Fruit fly (Drosophila melanogaster): ENCODE data around the gene Fit1.
A peak's percentile ranks its signal among the peaks of the same experiment; 100 is the strongest.

Gene Fit1

dm6 chr3L:4081243-4081642 lies 22.1 kb upstream of the Fit1 start:
- TF ChIP-seq CG8478 (optimal IDR thresholded peaks at IDR 0.05) (no peak), CTCF (optimal IDR thresholded peaks at IDR 0.05) (no peak)

- TF ChIP-seq CG8478 (optimal IDR thresholded peaks at IDR 0.05) = no peak
- TF ChIP-seq CTCF (optimal IDR thresholded peaks at IDR 0.05) = no peak
These were observed 19.9 kb upstream of the Fit1 start for dm6 chr3L:4083442-4083841.

dm6 chr3L:4085867-4086266 lies 17.5 kb upstream of the Fit1 start:
- TF ChIP-seq CG8478 (optimal IDR thresholded peaks at IDR 0.05) = no peak
- TF ChIP-seq CTCF (optimal IDR thresholded peaks at IDR 0.05) = no peak

DNA sequence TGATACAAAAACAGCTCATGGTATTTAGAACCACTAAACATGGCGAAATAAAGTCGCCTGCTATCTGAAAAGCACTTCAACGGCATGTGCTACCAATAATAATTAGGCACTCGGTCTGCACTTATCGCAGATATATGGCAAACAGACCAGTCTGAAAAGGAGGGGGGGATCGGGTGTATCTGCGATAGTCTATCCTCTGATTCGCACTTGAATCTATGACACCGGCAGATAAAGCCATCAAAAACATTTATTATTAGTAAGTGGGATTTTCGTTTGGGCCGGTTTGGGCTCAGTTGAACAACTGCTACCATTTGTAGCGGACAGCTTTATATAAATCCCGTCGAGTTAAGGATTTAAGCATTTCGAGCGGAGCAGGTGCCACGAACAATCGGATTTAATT lies 16.1 kb upstream of the Fit1 start, which contains the start of gene CG14989:
Gene CG14989, plus strand, starts transcription at position 301 of the 400 bp plus-strand sequence.
- TF ChIP-seq CG8478 (optimal IDR thresholded peaks at IDR 0.05) (no peak), CTCF (optimal IDR thresholded peaks at IDR 0.05) (no peak)

DNA sequence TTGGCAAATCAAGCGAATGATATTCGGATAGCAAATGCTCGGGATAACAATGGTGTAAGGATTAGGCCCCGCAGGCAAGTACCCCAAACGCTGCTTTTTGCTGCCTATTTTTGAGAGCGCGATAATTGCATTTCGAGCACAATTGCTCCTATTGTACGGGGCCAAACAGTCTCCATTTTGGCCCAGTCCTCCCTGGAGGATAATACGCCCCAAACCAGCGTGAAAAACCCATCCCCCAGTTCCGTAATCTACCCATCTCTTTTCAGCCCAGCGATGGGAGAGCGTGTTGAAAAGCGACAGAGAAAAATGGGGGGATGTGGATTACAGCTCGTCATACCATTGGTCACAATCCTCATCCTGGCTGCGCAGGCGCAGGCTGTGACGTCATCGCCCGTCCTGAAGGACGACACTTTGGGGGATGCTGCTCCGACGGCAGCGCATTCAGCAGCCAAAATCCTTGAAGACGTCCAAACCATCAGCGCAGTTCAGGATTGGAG lies 14.6 kb upstream of the Fit1 start, which contains the start of gene Gad1:
Gene Gad1, minus strand, starts transcription at position 51 of the 497 bp plus-strand sequence.
- no peak for TF ChIP-seq CTCF (optimal IDR thresholded peaks at IDR 0.05)
- TF ChIP-seq CG8478 (optimal IDR thresholded peaks at IDR 0.05) = no peak

DNA sequence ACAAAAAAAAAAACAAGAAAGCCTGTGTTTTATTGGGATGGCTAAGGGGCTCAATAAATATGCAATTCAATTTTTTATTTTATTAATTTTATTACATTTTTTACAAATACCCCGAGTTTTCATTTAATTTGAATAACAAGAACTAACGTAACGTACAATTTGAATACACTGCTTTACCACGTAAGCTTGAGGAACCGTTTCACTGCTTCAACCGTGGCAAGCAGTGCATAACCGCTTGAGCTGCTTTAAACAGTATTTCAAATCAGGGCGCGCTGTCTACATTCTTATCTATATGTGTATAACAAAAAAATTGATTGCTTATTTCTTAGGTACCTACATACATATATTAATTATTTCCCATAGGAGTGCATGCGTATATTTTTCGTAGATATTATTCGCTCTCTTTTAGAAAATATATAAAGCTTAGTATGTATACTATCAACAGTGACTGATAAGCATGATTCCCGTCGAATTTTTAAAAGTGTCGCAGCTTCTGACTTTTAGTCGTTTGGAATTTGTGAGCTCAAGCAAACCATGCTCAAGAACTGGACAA lies 10.6 kb upstream of the Fit1 start, which contains the start of gene CG14990:
Gene CG14990, plus strand, starts transcription at position 503 of the 553 bp plus-strand sequence.
- TF ChIP-seq CTCF (optimal IDR thresholded peaks at IDR 0.05) = peak in 1 of 2 experiments; percentile 44
- TF ChIP-seq CG8478 (optimal IDR thresholded peaks at IDR 0.05) = no peak

dm6 chr3L:4096546-4096945 lies 6.8 kb upstream of the Fit1 start:
- no peak for TF ChIP-seq CG8478 (optimal IDR thresholded peaks at IDR 0.05)
- TF ChIP-seq CTCF (optimal IDR thresholded peaks at IDR 0.05) = no peak

dm6 chr3L:4099194-4099593 lies 4.2 kb upstream of the Fit1 start:
- TF ChIP-seq CTCF (optimal IDR thresholded peaks at IDR 0.05) (no peak), CG8478 (optimal IDR thresholded peaks at IDR 0.05) (no peak)

- TF ChIP-seq CG8478 (optimal IDR thresholded peaks at IDR 0.05) = no peak
- no peak for TF ChIP-seq CTCF (optimal IDR thresholded peaks at IDR 0.05)
These were observed 687 bp upstream of the Fit1 start, which contains the start of gene CG14995 for dm6 chr3L:4102496-4103257. Gene CG14995 (minus strand): TSS chr3L:4103256.

DNA sequence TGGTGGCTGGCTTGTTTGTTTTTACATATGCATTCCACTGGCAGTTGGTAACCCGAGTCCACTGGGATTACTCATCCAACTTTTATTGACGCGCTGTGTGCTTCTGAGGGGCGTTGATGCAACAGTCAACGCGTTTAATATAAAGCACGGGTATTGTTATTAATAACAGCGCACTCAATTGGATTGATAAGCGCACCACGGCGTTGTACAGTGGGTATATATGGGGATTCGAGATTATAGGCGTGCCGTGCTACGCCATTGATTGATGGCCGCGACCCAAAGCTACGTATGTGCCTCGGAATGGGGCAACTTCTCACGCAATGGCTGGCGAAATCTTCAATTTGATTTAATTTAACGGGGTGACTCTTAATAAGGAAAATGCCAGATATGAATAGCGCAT lies 3.8 kb downstream of the Fit1 start:
- TF ChIP-seq CG8478 (optimal IDR thresholded peaks at IDR 0.05) = no peak
- no peak for TF ChIP-seq CTCF (optimal IDR thresholded peaks at IDR 0.05)

DNA sequence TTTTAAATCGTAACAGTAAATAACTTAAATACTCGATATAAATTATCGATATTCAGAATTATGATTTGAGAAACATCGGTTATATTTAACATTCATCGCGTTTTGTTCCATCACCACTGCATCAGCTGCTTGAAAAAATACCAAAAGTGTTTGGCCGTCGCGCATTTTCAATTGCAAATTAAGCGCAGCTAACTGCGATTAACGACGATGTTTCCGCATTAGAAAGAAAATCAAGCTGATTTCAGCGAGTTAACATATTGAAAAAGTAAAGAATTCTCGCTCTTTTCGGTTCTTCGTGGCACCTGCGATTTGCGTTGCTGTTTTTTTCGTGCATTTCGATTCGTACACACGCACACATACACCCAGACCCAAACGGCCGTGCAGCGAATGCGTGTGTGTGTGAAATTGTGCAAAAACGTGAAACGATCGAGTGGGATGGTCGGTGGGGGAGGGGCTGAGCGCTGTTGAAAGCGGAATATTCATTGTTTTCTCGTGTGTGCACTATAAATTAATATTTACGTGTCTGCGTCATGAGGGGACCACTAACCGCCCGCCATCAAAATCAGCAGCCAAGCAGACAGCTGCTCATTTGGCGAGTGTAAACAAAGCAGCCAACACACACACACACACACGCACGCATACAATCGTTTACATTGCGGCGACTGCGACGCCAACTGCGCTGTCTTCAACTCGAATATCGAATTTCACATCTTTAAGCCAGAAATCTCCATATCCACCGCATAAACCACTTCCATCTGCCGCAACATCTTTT lies 4.9 kb downstream of the Fit1 start, which contains the start of gene Ack:
Gene Ack, plus strand, starts transcription at position 115 of the 772 bp plus-strand sequence.
- TF ChIP-seq CG8478 (optimal IDR thresholded peaks at IDR 0.05) (no peak), CTCF (optimal IDR thresholded peaks at IDR 0.05) (no peak)

DNA sequence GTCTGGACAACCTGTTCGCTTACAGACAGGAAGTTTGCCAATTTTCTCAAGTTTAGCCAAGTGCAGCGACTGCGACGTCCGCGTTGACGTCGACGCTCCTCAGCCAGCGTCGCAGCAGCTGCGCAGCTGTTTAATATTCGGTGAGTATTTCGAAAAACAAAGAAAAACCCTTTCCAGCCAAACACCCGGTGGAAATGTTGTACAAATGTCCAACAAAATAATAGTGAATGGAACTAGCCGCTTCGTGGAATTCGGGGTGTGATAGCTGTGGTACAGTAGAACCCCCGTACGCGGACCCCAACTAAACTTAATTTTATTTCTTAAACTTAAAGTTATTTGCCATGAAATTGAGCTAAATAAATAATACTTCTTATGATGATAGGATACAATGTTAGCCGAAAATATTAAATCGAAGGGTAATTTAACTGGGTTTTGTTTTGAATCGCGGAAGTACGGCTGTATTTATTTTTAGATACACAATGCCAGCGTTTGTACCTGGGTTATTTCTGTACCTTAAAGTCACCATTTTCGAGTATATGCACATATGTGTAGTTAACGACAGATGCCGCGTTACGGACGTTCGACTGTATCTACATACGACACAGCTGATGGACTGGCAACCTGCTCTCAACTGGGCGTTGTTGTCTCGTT lies 5.6 kb downstream of the Fit1 start:
- TF ChIP-seq CTCF (optimal IDR thresholded peaks at IDR 0.05) (no peak), CG8478 (optimal IDR thresholded peaks at IDR 0.05) (no peak)

- TF ChIP-seq CTCF (optimal IDR thresholded peaks at IDR 0.05) (no peak), CG8478 (optimal IDR thresholded peaks at IDR 0.05) (no peak)
These were observed 6.8 kb downstream of the Fit1 start for dm6 chr3L:4110212-4110611.

dm6 chr3L:4113998-4114397 lies 10.6 kb downstream of the Fit1 start:
- TF ChIP-seq CG8478 (optimal IDR thresholded peaks at IDR 0.05) (no peak), CTCF (optimal IDR thresholded peaks at IDR 0.05) (no peak)

dm6 chr3L:4115107-4115506 lies 11.7 kb downstream of the Fit1 start:
- TF ChIP-seq CTCF (optimal IDR thresholded peaks at IDR 0.05) (no peak), CG8478 (optimal IDR thresholded peaks at IDR 0.05) (no peak)
